Worm (Caenorhabditis elegans) whole organism, late embryonic: ENCODE results near the gene C05C10.8.
A peak's percentile ranks its signal among the peaks of the same experiment; 100 is the strongest.

ENCODE experiments used
- C38D4.7 ChIP-seq: fragments of 200-800 bp; sonication (Bioruptor generic); optimal IDR thresholded peaks from 2 replicates; lab custom pipeline; 2018; ENCODE audit warnings: mild to moderate bottlenecking, missing genetic modification characterization, moderate library complexity, missing compliant biosample characterization
- K02D7.2 ChIP-seq: sonication (generic microtip); optimal IDR thresholded peaks from 2 replicates; lab custom pipeline; 2017; ENCODE audit warnings: mild to moderate bottlenecking, missing genetic modification characterization, missing compliant biosample characterization
- K09A11.1 ChIP-seq: sonication (generic microtip); optimal IDR thresholded peaks from 2 replicates; lab custom pipeline; 2017; ENCODE audit warnings: antibody characterized with exemption, mild to moderate bottlenecking, missing genetic modification characterization, missing compliant biosample characterization; ENCODE audit not compliant: insufficient read depth
- T23F11.4 ChIP-seq: fragments of 200-800 bp; sonication (Bioruptor generic); optimal IDR thresholded peaks from 2 replicates; lab custom pipeline; 2018; ENCODE audit warnings: mild to moderate bottlenecking, missing genetic modification characterization, missing compliant biosample characterization
- Y22D7AL.16 ChIP-seq: sonication (generic microtip); optimal IDR thresholded peaks from 2 replicates; lab custom pipeline; 2016; ENCODE audit warnings: missing genetic modification characterization, missing compliant biosample characterization
- ahr-1 ChIP-seq: sonication (generic microtip); optimal IDR thresholded peaks from 2 replicates; lab custom pipeline; 2016; ENCODE audit warnings: missing genetic modification characterization, missing compliant biosample characterization
- ama-1 ChIP-seq: fragments of 150-350 bp; optimal IDR thresholded peaks from 2 replicates; lab custom pipeline; 2014
- ceh-14 ChIP-seq: sonication (generic microtip); optimal IDR thresholded peaks from 2 replicates; lab custom pipeline; 2016; ENCODE audit warnings: missing genotype, missing genetic modification characterization, missing compliant biosample characterization
- ceh-18 ChIP-seq: sonication (generic microtip); optimal IDR thresholded peaks from 2 replicates; lab custom pipeline; 2016; ENCODE audit warnings: missing genetic modification characterization, missing compliant biosample characterization
- ceh-24 ChIP-seq: sonication (generic microtip); optimal IDR thresholded peaks from 2 replicates; lab custom pipeline; 2016; ENCODE audit warnings: mild to moderate bottlenecking, missing genetic modification characterization, missing compliant biosample characterization
- ceh-45 ChIP-seq: fragments of 200-800 bp; sonication (Bioruptor generic); IDR thresholded peaks from 2 replicates; pipeline ENCODE4 v1.3.6; 2022; ENCODE audit warnings: missing genetic modification reagents, missing genetic modification characterization, missing compliant biosample characterization
- ceh-9 ChIP-seq: sonication (generic microtip); optimal IDR thresholded peaks from 2 replicates; lab custom pipeline; 2016; ENCODE audit warnings: mild to moderate bottlenecking, missing genetic modification characterization, inconsistent platforms, missing compliant biosample characterization
- che-1 ChIP-seq: sonication (generic microtip); optimal IDR thresholded peaks from 2 replicates; lab custom pipeline; 2016; ENCODE audit warnings: mild to moderate bottlenecking, missing genetic modification characterization, missing compliant biosample characterization
- dve-1 ChIP-seq: sonication (generic microtip); optimal IDR thresholded peaks from 2 replicates; lab custom pipeline; 2017; ENCODE audit warnings: antibody characterized with exemption, mild to moderate bottlenecking, missing genetic modification characterization, missing compliant biosample characterization
- elt-2 ChIP-seq: sonication (generic microtip); optimal IDR thresholded peaks from 2 replicates; lab custom pipeline; 2016; ENCODE audit warnings: missing genetic modification reagents, missing genetic modification characterization, missing compliant biosample characterization
- eyg-1 ChIP-seq: sonication (generic microtip); optimal IDR thresholded peaks from 2 replicates; lab custom pipeline; 2016; ENCODE audit warnings: missing genotype, missing genetic modification characterization, missing compliant biosample characterization
- fax-1 ChIP-seq: sonication (generic microtip); optimal IDR thresholded peaks from 2 replicates; lab custom pipeline; 2016; ENCODE audit warnings: missing genotype, missing genetic modification characterization, missing compliant biosample characterization
- gmeb-2 ChIP-seq: sonication (generic microtip); optimal IDR thresholded peaks from 2 replicates; lab custom pipeline; 2016; ENCODE audit warnings: missing genetic modification characterization, inconsistent platforms, missing compliant biosample characterization
- hlh-13 ChIP-seq: fragments of 200-800 bp; sonication (Bioruptor generic); optimal IDR thresholded peaks from 2 replicates; lab custom pipeline; 2018; ENCODE audit warnings: mild to moderate bottlenecking, missing genetic modification characterization, missing compliant biosample characterization
- hlh-30 ChIP-seq: sonication (generic microtip); optimal IDR thresholded peaks from 2 replicates; lab custom pipeline; 2017; ENCODE audit warnings: antibody characterized with exemption, missing genetic modification characterization, missing compliant biosample characterization; ENCODE audit not compliant: insufficient read depth
- hlh-6 ChIP-seq: sonication (generic microtip); optimal IDR thresholded peaks from 2 replicates; lab custom pipeline; 2016; ENCODE audit warnings: missing genotype, missing genetic modification characterization, missing compliant biosample characterization
- hlh-8 ChIP-seq: sonication (generic microtip); optimal IDR thresholded peaks from 2 replicates; lab custom pipeline; 2016; ENCODE audit warnings: missing genotype, missing genetic modification characterization, missing compliant biosample characterization
- mec-3 ChIP-seq: sonication (generic microtip); optimal IDR thresholded peaks from 2 replicates; lab custom pipeline; 2016; ENCODE audit warnings: borderline replicate concordance, missing genetic modification characterization, missing compliant biosample characterization
- nhr-232 ChIP-seq: sonication (generic microtip); optimal IDR thresholded peaks from 2 replicates; lab custom pipeline; 2016; ENCODE audit warnings: missing genetic modification characterization, missing compliant biosample characterization
- npax-4 ChIP-seq: sonication (generic microtip); optimal IDR thresholded peaks from 2 replicates; lab custom pipeline; 2016; ENCODE audit warnings: missing genetic modification characterization, missing compliant biosample characterization
- odd-2 ChIP-seq: sonication (generic microtip); optimal IDR thresholded peaks from 2 replicates; lab custom pipeline; 2017; ENCODE audit warnings: antibody characterized with exemption, mild to moderate bottlenecking, missing genetic modification characterization, missing compliant biosample characterization
- pat-9 ChIP-seq: fragments of 200-800 bp; sonication (Bioruptor generic); optimal IDR thresholded peaks from 2 replicates; lab custom pipeline; 2018; ENCODE audit warnings: mild to moderate bottlenecking, missing genetic modification characterization, moderate library complexity, missing compliant biosample characterization
- pha-4 ChIP-seq: fragments of 150-350 bp; optimal IDR thresholded peaks from 2 replicates; lab custom pipeline; 2018; ENCODE audit warnings: missing biosample characterization, missing genetic modification reagents, missing genetic modification characterization
- ref-2 ChIP-seq: sonication (generic microtip); optimal IDR thresholded peaks from 2 replicates; lab custom pipeline; 2016; ENCODE audit warnings: missing genetic modification characterization, missing compliant biosample characterization
- sdc-2 ChIP-seq: sonication (generic microtip); optimal IDR thresholded peaks from 2 replicates; lab custom pipeline; 2016; ENCODE audit warnings: missing genotype, missing genetic modification characterization, missing compliant biosample characterization
- sox-4 ChIP-seq: sonication (generic microtip); optimal IDR thresholded peaks from 2 replicates; lab custom pipeline; 2017; ENCODE audit warnings: mild to moderate bottlenecking, missing genetic modification characterization, inconsistent platforms, missing compliant biosample characterization
- unc-3 ChIP-seq, 2 experiments: fragments of 200-800 bp in 1 of 2; sonication (Bioruptor generic) in 1 of 2; sonication (generic microtip) in 1 of 2; conservative IDR thresholded peaks in 1 of 2; optimal IDR thresholded peaks in 1 of 2; 2 replicates each; pipeline versions ENCODE4 v1.3.6 to Lab custom; 2016 to 2022; ENCODE audit warnings: missing compliant biosample characterization in 2 of 2, missing genetic modification characterization in 2 of 2, missing genetic modification reagents in 1 of 2
- unc-86 ChIP-seq: sonication (generic microtip); optimal IDR thresholded peaks from 2 replicates; lab custom pipeline; 2016; ENCODE audit warnings: missing genetic modification characterization, missing compliant biosample characterization
- ztf-16 ChIP-seq: sonication (generic microtip); optimal IDR thresholded peaks from 2 replicates; lab custom pipeline; 2017; ENCODE audit warnings: missing genetic modification characterization, missing compliant biosample characterization

C05C10.8 gene

ce11 chrII:9938877-9939276, 21.1 kb upstream of the C05C10.8 start, which contains the start of the genes C05C10.7 and C05C10.5:
Gene C05C10.7, minus strand, starts transcription at chrII:9938971.
Gene C05C10.5, plus strand, starts transcription at chrII:9939040.
- TF ChIP-seq K09A11.1 (tag; lab: Kevin White, UChicago) = no peak
- no peak for TF ChIP-seq sdc-2 (tag; lab: Kevin White, UChicago)
- TF ChIP-seq che-1 (tag; lab: Kevin White, UChicago) = no peak
- no peak for TF ChIP-seq hlh-13 (GFP tag; lab: Kevin White, UChicago)
- no peak for TF ChIP-seq ceh-9
- TF ChIP-seq T23F11.4 = no peak
- TF ChIP-seq K02D7.2 (tag; lab: Kevin White, UChicago) = no peak
- TF ChIP-seq gmeb-2 = no peak
- no peak for TF ChIP-seq hlh-6 (tag; lab: Kevin White, UChicago)
- TF ChIP-seq pat-9 (tag; lab: Kevin White, UChicago) = no peak
- TF ChIP-seq sox-4 (tag; lab: Kevin White, UChicago) = no peak
- TF ChIP-seq dve-1 (tag; lab: Kevin White, UChicago) = no peak
- TF ChIP-seq mec-3 (tag; lab: Kevin White, UChicago) = no peak
- no peak for TF ChIP-seq ceh-45
- no peak for TF ChIP-seq ztf-16
- no peak for TF ChIP-seq unc-86 (tag; lab: Kevin White, UChicago)
- no peak for TF ChIP-seq Y22D7AL.16

DNA sequence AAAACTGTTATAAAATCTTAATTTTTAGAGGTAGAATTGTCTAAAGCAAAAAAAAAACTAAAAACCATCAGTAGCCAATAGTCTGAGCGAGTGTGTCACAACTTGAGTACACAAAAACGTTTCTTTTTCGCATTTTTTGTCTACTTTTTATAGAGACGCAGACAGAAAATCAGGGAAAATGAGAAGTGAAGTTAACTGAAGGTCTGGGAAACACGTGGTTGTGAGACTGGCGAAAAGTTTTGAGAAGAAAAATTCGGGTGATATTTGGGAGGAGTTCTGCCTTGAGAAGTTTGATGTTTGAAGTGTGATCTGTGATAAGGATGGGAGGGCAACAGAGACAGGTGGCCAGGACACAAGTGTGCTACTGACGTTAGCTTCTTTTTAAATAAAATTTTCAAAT, 19.8 kb upstream of the C05C10.8 start:
- TF ChIP-seq sox-4 (tag; lab: Kevin White, UChicago) (no peak), ceh-18 (tag; lab: Kevin White, UChicago) (peak; percentile 58), hlh-30 (tag; lab: Kevin White, UChicago) (peak; percentile 50)
- TF ChIP-seq, all 69 proteins: peak for 2

ce11 chrII:9936859-9937258, 19.1 kb upstream of the C05C10.8 start, which contains the start of gene C05C10.3:
Gene C05C10.3, minus strand, starts transcription at chrII:9936893.
- TF ChIP-seq elt-2 (tag; lab: Kevin White, UChicago) (peak; percentile 30), hlh-30 (tag; lab: Kevin White, UChicago) (no peak), ceh-14 (tag; lab: Kevin White, UChicago) (no peak)

DNA sequence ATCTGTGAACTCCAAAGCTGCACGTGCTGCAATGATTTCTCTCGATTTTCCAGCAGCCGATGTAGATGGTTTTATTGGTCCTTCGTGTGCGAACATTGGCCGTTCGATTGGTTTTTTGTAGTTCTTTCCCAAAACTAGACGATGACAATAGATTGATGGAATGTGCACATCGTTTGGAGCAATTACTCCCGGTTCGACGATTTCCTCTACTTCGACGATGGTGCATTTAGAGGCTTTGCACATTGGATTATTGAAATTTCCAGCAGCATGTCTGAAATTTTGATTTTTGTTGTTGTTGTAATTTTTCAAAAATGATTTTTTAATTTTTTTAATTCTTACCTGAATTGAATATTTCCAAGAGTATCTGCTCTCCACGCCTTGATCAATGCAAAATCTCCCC, 17.9 kb upstream of the C05C10.8 start:
- TF ChIP-seq elt-2 (tag; lab: Kevin White, UChicago) = no peak
- TF ChIP-seq mec-3 (tag; lab: Kevin White, UChicago) = no peak
- TF ChIP-seq dve-1 (tag; lab: Kevin White, UChicago) = no peak
- no peak for TF ChIP-seq ceh-24 (tag; lab: Kevin White, UChicago)
- no peak for TF ChIP-seq eyg-1 (tag; lab: Kevin White, UChicago)
- TF ChIP-seq ceh-45 = no peak
- TF ChIP-seq npax-4 = no peak
- TF ChIP-seq odd-2 (tag; lab: Kevin White, UChicago) = no peak
- no peak for TF ChIP-seq unc-3 (GFP tag; conservative IDR thresholded peaks at IDR 0.05; lab: Robert Waterston, UW)
- no peak for TF ChIP-seq unc-3 (tag; optimal IDR thresholded peaks at IDR 0.05; lab: Kevin White, UChicago)
- TF ChIP-seq hlh-8 (tag; lab: Kevin White, UChicago) = no peak
- no peak for TF ChIP-seq pha-4 (tag; lab: Kevin White, UChicago)
- no peak for TF ChIP-seq ahr-1 (tag; lab: Kevin White, UChicago)
- no peak for TF ChIP-seq fax-1 (tag; lab: Kevin White, UChicago)
- TF ChIP-seq ama-1 (lab: Kevin White, UChicago) = no peak
- TF ChIP-seq ref-2 (tag; lab: Kevin White, UChicago) = no peak
- no peak for TF ChIP-seq nhr-232

ce11 chrII:9935044-9935599, 17.3 kb upstream of the C05C10.8 start:
- TF ChIP-seq elt-2 (tag; lab: Kevin White, UChicago) (peak; percentile 61), C38D4.7 (no peak)
